Worm (Caenorhabditis elegans): Measurements from ENCODE around the gene hach-1.

hach-1 gene

DNA sequence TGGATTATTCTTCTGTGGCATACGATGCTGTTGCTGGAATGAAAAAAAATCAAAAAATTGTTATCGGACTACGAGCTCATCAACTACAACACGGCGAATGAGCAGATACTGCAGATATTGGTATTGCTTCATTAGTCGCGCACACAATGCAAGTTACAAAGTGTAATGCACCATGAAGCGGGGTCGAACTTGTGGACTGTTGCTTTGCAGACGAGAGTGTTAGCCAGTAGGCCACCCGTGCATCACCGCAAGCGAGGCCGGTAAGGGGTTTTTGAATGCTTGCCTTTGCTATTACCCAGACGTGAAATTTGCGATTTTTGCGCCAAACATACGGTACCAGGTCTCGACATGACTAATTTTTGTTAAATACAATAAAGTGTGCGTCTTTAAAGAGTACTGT lies 46.7 kb downstream of the hach-1 start (continued):
- peak; percentile 81 for TF ChIP-seq nhr-47 (tag; optimal IDR thresholded peaks at IDR 0.05)
- TF ChIP-seq mef-2 (tag; optimal IDR thresholded peaks at IDR 0.05) = no peak
- peak; percentile 64 for TF ChIP-seq lir-3 (tag; optimal IDR thresholded peaks at IDR 0.05; ENCODE audit: poor library complexity)
- peak; percentile 55 to 70 for TF ChIP-seq lsy-2 (tag; optimal IDR thresholded peaks at IDR 0.05)
- no peak for TF ChIP-seq hlh-17 (GFP tag; optimal IDR thresholded peaks at IDR 0.05; ENCODE audit: borderline replicate concordance)
- TF ChIP-seq lin-13 (GFP tag; optimal IDR thresholded peaks at IDR 0.05) = peak; percentile 48
- TF ChIP-seq pqm-1 (tag; optimal IDR thresholded peaks at IDR 0.05) = no peak
- TF ChIP-seq rnt-1 (tag; optimal IDR thresholded peaks at IDR 0.05) = peak; percentile 88
- peak; percentile 43 for TF ChIP-seq elt-2 (tag; optimal IDR thresholded peaks at IDR 0.05)
- peak; percentile 67 to 71 for TF ChIP-seq efl-1 (optimal IDR thresholded peaks at IDR 0.05)
- peak; percentile 52 to 97 for TF ChIP-seq efl-1 (GFP tag; optimal IDR thresholded peaks at IDR 0.05 in 1 of 2)
- TF ChIP-seq ceh-88 (GFP tag; IDR thresholded peaks at IDR 0.05) = peak; percentile 39; the same call in 1 of the 2 replicates
- TF ChIP-seq grh-1 (GFP tag; IDR thresholded peaks at IDR 0.05) = peak; percentile 33; the same call in 1 of the 2 replicates
- no peak for TF ChIP-seq unc-62 (GFP tag; optimal IDR thresholded peaks at IDR 0.05)
- TF ChIP-seq fkh-8 (tag; optimal IDR thresholded peaks at IDR 0.05) = peak; percentile 34
- peak in 2 of 6 experiments; percentile 24 to 58 for TF ChIP-seq elt-3 (tag; optimal IDR thresholded peaks at IDR 0.05)
- peak; percentile 16 for TF ChIP-seq fos-1 (tag; optimal IDR thresholded peaks at IDR 0.05)
- peak; percentile 12 for TF ChIP-seq lin-39 (tag; optimal IDR thresholded peaks at IDR 0.05)
- TF ChIP-seq nhr-77 (tag; optimal IDR thresholded peaks at IDR 0.05) = peak; percentile 77
- no peak for TF ChIP-seq fkh-10 (GFP tag; optimal IDR thresholded peaks at IDR 0.05)
- peak; percentile 73 for TF ChIP-seq C16A3.4 (tag; optimal IDR thresholded peaks at IDR 0.05)
- TF ChIP-seq ztf-11 (tag; optimal IDR thresholded peaks at IDR 0.05) = peak in 1 of 2 experiments; percentile 38
- no peak for TF ChIP-seq unc-30 (tag; optimal IDR thresholded peaks at IDR 0.05)
- TF ChIP-seq sptf-1 (tag; optimal IDR thresholded peaks at IDR 0.05) = no peak
- TF ChIP-seq vab-15 (tag; optimal IDR thresholded peaks at IDR 0.05) = no peak
- peak; percentile 62 for TF ChIP-seq irx-1 (tag; optimal IDR thresholded peaks at IDR 0.05)
- TF ChIP-seq jun-1 (tag; optimal IDR thresholded peaks at IDR 0.05) = peak; percentile 72
- TF ChIP-seq zip-4 (GFP tag; optimal IDR thresholded peaks at IDR 0.05) = peak; percentile 17
- no peak for TF ChIP-seq ces-1 (GFP tag; optimal IDR thresholded peaks at IDR 0.05)
- peak; percentile 75 for TF ChIP-seq swsn-7 (tag; optimal IDR thresholded peaks at IDR 0.05)
- 0 out of 2 replicates have a peak, but pooled peaks have one; percentile 20 for TF ChIP-seq mab-9 (GFP tag; IDR thresholded peaks at IDR 0.05)

DNA sequence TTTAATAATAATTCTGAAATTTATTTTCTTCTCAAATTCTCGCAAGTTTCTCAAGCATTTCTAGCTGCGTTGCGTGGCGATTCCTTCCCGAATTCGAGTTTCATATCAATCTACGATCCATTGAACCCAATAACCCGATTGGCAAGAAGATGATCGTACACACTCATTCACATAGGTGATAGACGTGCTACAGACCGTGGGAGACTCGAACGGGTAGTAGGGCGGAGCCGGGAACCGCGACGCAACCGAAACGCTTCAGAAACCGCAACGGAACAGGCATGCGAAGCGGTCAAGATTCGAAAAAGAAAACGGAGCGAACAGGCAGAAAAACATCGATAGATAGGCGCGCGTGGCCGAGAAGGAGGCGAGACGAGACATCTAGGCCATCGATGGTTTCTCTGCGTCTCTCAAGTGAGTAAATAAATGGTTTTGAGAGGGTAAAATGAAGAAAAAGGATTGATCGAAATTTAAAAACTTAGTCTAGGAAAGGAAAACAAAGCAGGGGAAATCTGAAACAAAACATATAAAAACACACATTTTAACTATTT lies 48.3 kb downstream of the hach-1 start, which contains the start of gene madf-11:
Gene madf-11, minus strand, starts transcription at position 51 of the 548 bp plus-strand sequence.
- peak in 1 of 2 experiments; percentile 70 for TF ChIP-seq mdl-1 (tag; optimal IDR thresholded peaks at IDR 0.05)
- TF ChIP-seq rnt-1 (tag; optimal IDR thresholded peaks at IDR 0.05) = peak; percentile 92
- peak; percentile 76 for TF ChIP-seq nhr-71 (tag; optimal IDR thresholded peaks at IDR 0.05)
- no peak for TF ChIP-seq nhr-28 (tag; optimal IDR thresholded peaks at IDR 0.05)
- TF ChIP-seq ceh-88 (GFP tag; IDR thresholded peaks at IDR 0.05) = no peak
- no peak for TF ChIP-seq pag-3 (tag; optimal IDR thresholded peaks at IDR 0.05; ENCODE audit: borderline replicate concordance, insufficient read depth)
- TF ChIP-seq zag-1 (tag; optimal IDR thresholded peaks at IDR 0.05) = no peak
- peak; percentile 58 for TF ChIP-seq xbp-1 (tag; optimal IDR thresholded peaks at IDR 0.05)
- TF ChIP-seq fkh-4 (tag; optimal IDR thresholded peaks at IDR 0.05; ENCODE audit: borderline replicate concordance) = no peak
- TF ChIP-seq elt-3 (tag; optimal IDR thresholded peaks at IDR 0.05) = peak in 1 of 6 experiments; percentile 33
- TF ChIP-seq ztf-4 (tag; optimal IDR thresholded peaks at IDR 0.05) = no peak
- peak; percentile 70 to 83 for TF ChIP-seq lin-35 (GFP tag; optimal IDR thresholded peaks at IDR 0.05)
- no peak for TF ChIP-seq ces-1 (GFP tag; optimal IDR thresholded peaks at IDR 0.05)
- TF ChIP-seq blmp-1 (tag; optimal IDR thresholded peaks at IDR 0.05) = peak; percentile 75
- TF ChIP-seq egl-13 (tag; optimal IDR thresholded peaks at IDR 0.05) = no peak
- peak; percentile 68 for TF ChIP-seq tbx-2 (tag; optimal IDR thresholded peaks at IDR 0.05)
- no peak for TF ChIP-seq jun-1 (tag; optimal IDR thresholded peaks at IDR 0.05)
- no peak for TF ChIP-seq nhr-76 (tag; optimal IDR thresholded peaks at IDR 0.05)
- peak; percentile 64 for TF ChIP-seq snpc-4 (tag; optimal IDR thresholded peaks at IDR 0.05)
- TF ChIP-seq nhr-77 (tag; optimal IDR thresholded peaks at IDR 0.05) = no peak
- TF ChIP-seq aha-1 (tag; optimal IDR thresholded peaks at IDR 0.05) = no peak
- TF ChIP-seq C34B4.2 (tag; optimal IDR thresholded peaks at IDR 0.05) = no peak
- no peak for TF ChIP-seq tlp-1 (tag; optimal IDR thresholded peaks at IDR 0.05)
- peak; percentile 36 for TF ChIP-seq pax-3 (tag; optimal IDR thresholded peaks at IDR 0.05)
- peak; percentile 68 for TF ChIP-seq unc-130 (tag; optimal IDR thresholded peaks at IDR 0.05)
- no peak for TF ChIP-seq grh-1 (GFP tag; IDR thresholded peaks at IDR 0.05)
- no peak for TF ChIP-seq alr-1 (tag; optimal IDR thresholded peaks at IDR 0.05; ENCODE audit: borderline replicate concordance)
